Fruit fly (Drosophila melanogaster) whole organism, embryonic: Measurements from ENCODE around the gene CG9837.

Experiments used
- C15 ChIP-seq: fragments of 200-800 bp; sonication (Bioruptor generic); IDR thresholded peaks from 3 replicates; pipeline ENCODE4 v1.3.6; 2022; ENCODE audit warnings: missing biosample characterization, missing genetic modification characterization
- CG10321 ChIP-seq: fragments of 200-800 bp; sonication (Bioruptor generic); IDR thresholded peaks from 2 replicates; pipeline ENCODE4 v1.3.6; 2022; ENCODE audit warnings: missing biosample characterization, missing genetic modification characterization
- CG10462 ChIP-seq: fragments of 200-800 bp; sonication (Bioruptor generic); optimal IDR thresholded peaks from 2 replicates; lab custom pipeline; 2016; ENCODE audit warnings: missing biosample characterization, missing genetic modification characterization
- CG11723 ChIP-seq: fragments of 200-800 bp; sonication (Bioruptor generic); optimal IDR thresholded peaks from 2 replicates; lab custom pipeline; 2017; ENCODE audit warnings: missing biosample characterization, mild to moderate bottlenecking, missing genetic modification characterization
- CG12219 ChIP-seq: fragments of 200-800 bp; sonication (Bioruptor generic); optimal IDR thresholded peaks from 3 replicates; lab custom pipeline; 2018; ENCODE audit warnings: missing biosample characterization, mild to moderate bottlenecking, missing genetic modification characterization
- CG12769 ChIP-seq: fragments of 200-800 bp; sonication (Bioruptor generic); optimal IDR thresholded peaks from 2 replicates; lab custom pipeline; 2019; ENCODE audit warnings: missing biosample characterization, mild to moderate bottlenecking, missing genetic modification characterization, moderate library complexity
- CG13296 ChIP-seq: fragments of 200-800 bp; sonication (Bioruptor generic); optimal IDR thresholded peaks from 3 replicates; lab custom pipeline; 2018; ENCODE audit warnings: missing biosample characterization, mild to moderate bottlenecking, missing genetic modification characterization
- CG15269 ChIP-seq: fragments of 200-800 bp; sonication (Bioruptor generic); optimal IDR thresholded peaks from 2 replicates; lab custom pipeline; 2018; ENCODE audit warnings: missing biosample characterization, mild to moderate bottlenecking, missing genetic modification characterization, moderate library complexity
- CG1529 ChIP-seq: fragments of 200-800 bp; sonication (Bioruptor generic); optimal IDR thresholded peaks from 3 replicates; lab custom pipeline; 2018; ENCODE audit warnings: missing biosample characterization, missing genetic modification characterization
- CG15514 ChIP-seq: fragments of 200-800 bp; sonication (Bioruptor generic); optimal IDR thresholded peaks from 3 replicates; lab custom pipeline; 2017; ENCODE audit warnings: missing biosample characterization, missing genetic modification characterization, mild to moderate bottlenecking, moderate library complexity, missing genetic modification reagents
- CG17802 ChIP-seq: fragments of 200-800 bp; sonication (Bioruptor generic); optimal IDR thresholded peaks from 2 replicates; lab custom pipeline; 2018; ENCODE audit warnings: missing biosample characterization, mild to moderate bottlenecking, missing genetic modification characterization, moderate library complexity
- CG3407 ChIP-seq: fragments of 200-800 bp; sonication (Bioruptor generic); optimal IDR thresholded peaks from 2 replicates; lab custom pipeline; 2018; ENCODE audit warnings: missing biosample characterization, mild to moderate bottlenecking, missing genetic modification characterization
- CG3726 ChIP-seq: fragments of 200-800 bp; sonication (Bioruptor generic); IDR thresholded peaks from 3 replicates; pipeline ENCODE4, ENCODE4 v1.3.6; 2022; ENCODE audit warnings: missing biosample characterization, missing genetic modification characterization
- CG42726 ChIP-seq: fragments of 200-800 bp; sonication (Bioruptor generic); IDR thresholded peaks from 2 replicates; pipeline ENCODE4 v1.3.6; 2022; ENCODE audit warnings: missing biosample characterization, missing genetic modification characterization; ENCODE audit not compliant: partially characterized antibody
- CG4282 ChIP-seq: fragments of 200-800 bp; sonication (Bioruptor generic); optimal IDR thresholded peaks from 2 replicates; lab custom pipeline; 2016; ENCODE audit warnings: missing biosample characterization, missing genetic modification characterization
- CG5245 ChIP-seq: fragments of 200-800 bp; sonication (Bioruptor generic); optimal IDR thresholded peaks from 3 replicates; lab custom pipeline; 2016; ENCODE audit warnings: missing biosample characterization, missing genetic modification characterization
- CG5953 ChIP-seq: fragments of 200-800 bp; sonication (Bioruptor generic); IDR thresholded peaks from 2 replicates; pipeline ENCODE4 v1.3.6; 2022; ENCODE audit warnings: missing biosample characterization, missing genetic modification characterization
- CG6854 ChIP-seq: fragments of 200-800 bp; sonication (Bioruptor generic); optimal IDR thresholded peaks from 3 replicates; lab custom pipeline; 2017; ENCODE audit warnings: missing biosample characterization, mild to moderate bottlenecking, missing genetic modification characterization
- CG7963 ChIP-seq: fragments of 200-800 bp; sonication (Bioruptor generic); IDR thresholded peaks from 3 replicates; pipeline ENCODE4 v1.3.6; 2022; ENCODE audit warnings: missing biosample characterization, missing genetic modification characterization; ENCODE audit not compliant: partially characterized antibody
- CG8290 ChIP-seq, 3 experiments: fragments of 200-800 bp; sonication (Bioruptor generic); optimal IDR thresholded peaks; 2 replicates each; lab custom pipeline; 2016 to 2019; ENCODE audit warnings: missing biosample characterization in 3 of 3, missing genetic modification characterization in 3 of 3, mild to moderate bottlenecking in 2 of 3, moderate library complexity in 1 of 3
- CG9609 ChIP-seq: fragments of 200-800 bp; sonication (Bioruptor generic); optimal IDR thresholded peaks from 3 replicates; lab custom pipeline; 2016; ENCODE audit warnings: missing biosample characterization, missing genetic modification characterization
- CkIIα-i1 ChIP-seq: fragments of 200-800 bp; sonication (Bioruptor generic); IDR thresholded peaks from 2 replicates; pipeline ENCODE4 v1.3.6; 2022; ENCODE audit warnings: missing biosample characterization, missing genetic modification characterization
- D19A ChIP-seq: fragments of 200-800 bp; optimal IDR thresholded peaks from 3 replicates; lab custom pipeline; 2019; ENCODE audit warnings: missing biosample characterization, mild to moderate bottlenecking, missing genetic modification characterization, moderate library complexity
- HLH4C ChIP-seq: fragments of 200-800 bp; sonication (Bioruptor generic); IDR thresholded peaks from 3 replicates; pipeline ENCODE4 v1.3.6; 2022; ENCODE audit warnings: missing biosample characterization, missing genetic modification characterization; ENCODE audit not compliant: partially characterized antibody
- NC2α ChIP-seq: fragments of 200-800 bp; sonication (Bioruptor generic); optimal IDR thresholded peaks from 2 replicates; lab custom pipeline; 2016; ENCODE audit warnings: missing biosample characterization, missing genetic modification characterization
- NC2β ChIP-seq: fragments of 200-800 bp; sonication (Bioruptor generic); optimal IDR thresholded peaks from 2 replicates; lab custom pipeline; 2016; ENCODE audit warnings: missing biosample characterization, missing genetic modification characterization
- Optix ChIP-seq: fragments of 200-800 bp; sonication (Bioruptor generic); IDR thresholded peaks from 3 replicates; pipeline ENCODE4 v1.3.6; 2022; ENCODE audit warnings: missing biosample characterization, missing genetic modification characterization
- Ptx1 ChIP-seq: fragments of 200-800 bp; sonication (Bioruptor generic); IDR thresholded peaks from 2 replicates; pipeline ENCODE4 v1.3.6; 2022; ENCODE audit warnings: missing biosample characterization, missing genetic modification characterization
- Six4 ChIP-seq: fragments of 200-800 bp; sonication (Bioruptor generic); optimal IDR thresholded peaks from 2 replicates; lab custom pipeline; 2016; ENCODE audit warnings: missing biosample characterization, missing genetic modification characterization
- Ssrp ChIP-seq: fragments of 200-800 bp; sonication (Bioruptor generic); optimal IDR thresholded peaks from 2 replicates; lab custom pipeline; 2018; ENCODE audit warnings: missing biosample characterization, mild to moderate bottlenecking, missing genetic modification characterization, moderate library complexity
- amos ChIP-seq: fragments of 200-800 bp; sonication (Bioruptor generic); IDR thresholded peaks from 2 replicates; pipeline ENCODE4 v1.3.6; 2022; ENCODE audit warnings: missing biosample characterization, missing genetic modification characterization; ENCODE audit not compliant: partially characterized antibody
- az2 ChIP-seq: fragments of 200-800 bp; sonication (Bioruptor generic); optimal IDR thresholded peaks from 3 replicates; lab custom pipeline; 2016; ENCODE audit warnings: missing biosample characterization, missing genetic modification characterization
- chif ChIP-seq, 2 experiments: fragments of 200-800 bp; sonication (Bioruptor generic); optimal IDR thresholded peaks; 3 replicates each; lab custom pipeline; 2016; ENCODE audit warnings: missing biosample characterization in 2 of 2, missing genetic modification characterization in 2 of 2
- dm ChIP-seq: fragments of 200-800 bp; sonication (Bioruptor generic); optimal IDR thresholded peaks from 3 replicates; lab custom pipeline; 2016; ENCODE audit warnings: missing biosample characterization, missing genetic modification characterization
- dysf ChIP-seq: fragments of 200-800 bp; sonication (Bioruptor generic); IDR thresholded peaks from 3 replicates; pipeline ENCODE4 v1.3.6; 2022; ENCODE audit warnings: missing biosample characterization, missing genetic modification characterization
- fd102C ChIP-seq: fragments of 200-800 bp; sonication (Bioruptor generic); optimal IDR thresholded peaks from 2 replicates; lab custom pipeline; 2018; ENCODE audit warnings: missing biosample characterization, mild to moderate bottlenecking, missing genetic modification characterization, moderate library complexity
- fd96Cb ChIP-seq: fragments of 200-800 bp; sonication (Bioruptor generic); optimal IDR thresholded peaks from 2 replicates; lab custom pipeline; 2018; ENCODE audit warnings: missing biosample characterization, mild to moderate bottlenecking, missing genetic modification characterization, moderate library complexity
- fru ChIP-seq: fragments of >200 bp; optimal IDR thresholded peaks from 2 replicates; lab custom pipeline; 2017
- gce ChIP-seq: fragments of 200-800 bp; sonication (Bioruptor generic); IDR thresholded peaks from 3 replicates; pipeline ENCODE4 v1.3.6; 2022; ENCODE audit warnings: missing biosample characterization, missing genetic modification characterization
- grau ChIP-seq: fragments of 200-800 bp; optimal IDR thresholded peaks from 3 replicates; lab custom pipeline; 2019; ENCODE audit warnings: missing biosample characterization, mild to moderate bottlenecking, missing genetic modification characterization, moderate library complexity
- hkb ChIP-seq, 2 experiments: fragments of 200-800 bp in 1 of 2; fragments of >200 bp in 1 of 2; sonication (Bioruptor generic) in 1 of 2; IDR thresholded peaks in 1 of 2; optimal IDR thresholded peaks in 1 of 2; 2 replicates each; pipeline versions ENCODE4 v1.3.6 to Lab custom; 2017 to 2022; ENCODE audit warnings: missing biosample characterization in 1 of 2, missing genetic modification characterization in 1 of 2
- jumu ChIP-seq: fragments of 200-800 bp; sonication (Bioruptor generic); optimal IDR thresholded peaks from 3 replicates; lab custom pipeline; 2016; ENCODE audit warnings: missing biosample characterization, missing genetic modification characterization
- lbe ChIP-seq: fragments of 200-800 bp; sonication (Bioruptor generic); optimal IDR thresholded peaks from 2 replicates; lab custom pipeline; 2016; ENCODE audit warnings: missing biosample characterization, mild to moderate bottlenecking, missing genetic modification characterization
- lola ChIP-seq, 3 experiments: fragments of >200 bp in 2 of 3; fragments of 200-800 bp in 1 of 3; sonication (Bioruptor generic) in 1 of 3; optimal IDR thresholded peaks; 2 replicates each; lab custom pipeline; 2017 to 2019; ENCODE audit warnings: missing biosample characterization in 3 of 3, missing genetic modification characterization in 3 of 3, mild to moderate bottlenecking in 1 of 3, moderate library complexity in 1 of 3
- pros ChIP-seq: fragments of 200-800 bp; sonication (Bioruptor generic); optimal IDR thresholded peaks from 3 replicates; lab custom pipeline; 2019; ENCODE audit warnings: missing biosample characterization, mild to moderate bottlenecking, missing genetic modification characterization, moderate library complexity
- stwl ChIP-seq: fragments of 200-800 bp; sonication (Bioruptor generic); optimal IDR thresholded peaks from 3 replicates; lab custom pipeline; 2018; ENCODE audit warnings: missing biosample characterization, mild to moderate bottlenecking, missing genetic modification characterization, moderate library complexity
- sug ChIP-seq: fragments of 200-800 bp; optimal IDR thresholded peaks from 2 replicates; lab custom pipeline; 2019; ENCODE audit warnings: missing biosample characterization, mild to moderate bottlenecking, missing genetic modification characterization, moderate library complexity
- tio ChIP-seq: fragments of 200-800 bp; sonication (Bioruptor generic); optimal IDR thresholded peaks from 2 replicates; lab custom pipeline; 2017; ENCODE audit warnings: missing biosample characterization, missing genetic modification characterization, inconsistent platforms
- unpg ChIP-seq: fragments of 200-800 bp; sonication (Bioruptor generic); optimal IDR thresholded peaks from 3 replicates; lab custom pipeline; 2018; ENCODE audit warnings: missing biosample characterization, mild to moderate bottlenecking, missing genetic modification characterization, moderate library complexity
- vfl ChIP-seq: fragments of 200-800 bp; sonication (Bioruptor generic); optimal IDR thresholded peaks from 2 replicates; lab custom pipeline; 2016; ENCODE audit warnings: missing biosample characterization, missing genetic modification characterization
- zen ChIP-seq: fragments of 200-800 bp; sonication (Bioruptor generic); optimal IDR thresholded peaks from 3 replicates; lab custom pipeline; 2018; ENCODE audit warnings: missing biosample characterization, mild to moderate bottlenecking, missing genetic modification characterization, moderate library complexity

Gene CG9837

DNA sequence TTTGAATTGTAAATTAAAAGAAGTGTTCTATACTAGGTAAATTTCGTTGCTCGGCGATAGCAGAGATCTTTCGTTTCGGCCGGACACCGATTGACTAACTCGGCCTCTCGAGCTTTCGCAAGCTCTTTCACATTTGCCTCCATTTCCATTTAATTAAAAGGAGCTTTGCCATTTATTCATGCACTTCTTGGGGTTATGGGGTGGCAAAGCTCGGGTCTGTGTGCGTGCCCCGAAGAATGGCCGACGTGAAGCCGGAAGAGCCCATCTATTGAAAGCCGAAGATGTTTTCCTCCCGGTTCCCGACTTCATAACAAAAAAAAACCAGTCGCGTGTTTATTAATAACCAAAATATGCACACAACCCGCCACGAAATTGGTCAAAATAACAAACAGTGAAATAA is 13.5 kb downstream of the CG9837 start (continued):
- TF ChIP-seq lola (GFP tag; optimal IDR thresholded peaks at IDR 0.05; lab: Kevin White, UChicago) (no peak), dm (no peak), gce (GFP tag; lab: Robert Waterston, UW) (no peak), sug (no peak), NC2β (GFP tag; lab: Kevin White, UChicago) (no peak), tio (GFP tag; lab: Kevin White, UChicago) (no peak), fd102C (no peak), HLH4C (GFP tag; lab: Robert Waterston, UW) (no peak), jumu (GFP tag; lab: Kevin White, UChicago) (no peak), CG5953 (GFP tag; lab: Robert Waterston, UW) (no peak), C15 (GFP tag; lab: Robert Waterston, UW) (no peak), fd96Cb (no peak), CG11723 (GFP tag; lab: Kevin White, UChicago) (no peak), CG42726 (GFP tag; lab: Robert Waterston, UW) (no peak), CG15269 (tag; lab: Kevin White, UChicago) (no peak), vfl (GFP tag; lab: Kevin White, UChicago) (no peak), pros (no peak), CG13296 (GFP tag; lab: Kevin White, UChicago) (peak; percentile 38), lbe (GFP tag; lab: Kevin White, UChicago) (no peak), CG10321 (GFP tag; lab: Robert Waterston, UW) (no peak), CG4282 (GFP tag; lab: Kevin White, UChicago) (no peak), Six4 (GFP tag; lab: Kevin White, UChicago) (no peak), NC2α (GFP tag; lab: Kevin White, UChicago) (no peak), Ptx1 (GFP tag; lab: Robert Waterston, UW) (no peak), CG15514 (GFP tag; lab: Kevin White, UChicago) (peak; percentile 10), CG3726 (no peak), D19A (tag; lab: Kevin White, UChicago) (no peak), CG9609 (GFP tag; lab: Kevin White, UChicago) (no peak), dysf (GFP tag; lab: Robert Waterston, UW) (peak; percentile 26; the same call in 1 of the 3 replicates), zen (no peak), fru (lab: Kevin White, UChicago) (no peak), CG17802 (tag; lab: Kevin White, UChicago) (no peak), CG12219 (no peak), grau (tag; lab: Kevin White, UChicago) (no peak), CG6854 (GFP tag; lab: Kevin White, UChicago) (no peak), CkIIα-i1 (GFP tag; lab: Robert Waterston, UW) (no peak), unpg (GFP tag; lab: Kevin White, UChicago) (no peak), CG10462 (GFP tag; lab: Kevin White, UChicago) (no peak), CG12769 (tag; lab: Kevin White, UChicago) (peak; percentile 54), amos (GFP tag; lab: Robert Waterston, UW) (no peak; the same call in 1 of the 2 replicates), stwl (tag; lab: Kevin White, UChicago) (no peak), CG8290 (GFP tag; optimal IDR thresholded peaks at IDR 0.05; lab: Kevin White, UChicago) (no peak), CG8290 (tag; optimal IDR thresholded peaks at IDR 0.05; lab: Kevin White, UChicago) (peak in 1 of 2 experiments; percentile 11), Optix (GFP tag; lab: Robert Waterston, UW) (no peak), chif (GFP tag; optimal IDR thresholded peaks at IDR 0.05; lab: Kevin White, UChicago) (no peak), hkb (optimal IDR thresholded peaks at IDR 0.05; lab: Kevin White, UChicago) (no peak), hkb (GFP tag; IDR thresholded peaks at IDR 0.05; lab: Robert Waterston, UW) (no peak), CG3407 (no peak), CG1529 (GFP tag; lab: Kevin White, UChicago) (no peak), CG7963 (GFP tag; lab: Robert Waterston, UW) (no peak), CG5245 (GFP tag; lab: Kevin White, UChicago) (no peak), Ssrp (tag; lab: Kevin White, UChicago) (no peak), az2 (GFP tag; lab: Kevin White, UChicago) (no peak)
